Fruit fly (Drosophila melanogaster): ENCODE data around the gene moody.

- TF ChIP-seq psq (GFP tag; optimal IDR thresholded peaks at IDR 0.05), result no peak
- no peak for TF ChIP-seq Jra (GFP tag; optimal IDR thresholded peaks at IDR 0.05)
- no peak for TF ChIP-seq usp (GFP tag; optimal IDR thresholded peaks at IDR 0.05)
Observed at dm6 chrX:2069787-2070707, 20.1 kb upstream of the moody start.

All from whole organism, wandering third instar larva.